Fruit fly (Drosophila melanogaster) whole organism, adult: ENCODE measurements around the gene CSN1a.

ENCODE experiments used
- CG11617 ChIP-seq: fragments of 200-800 bp; sonication (Bioruptor generic); optimal IDR thresholded peaks from 2 replicates; lab custom pipeline; 2017; ENCODE audit warnings: mild to moderate bottlenecking, missing biosample characterization, missing genetic modification reagents, missing genetic modification characterization
- CG12768 ChIP-seq: fragments of 200-800 bp; sonication (Bioruptor generic); optimal IDR thresholded peaks from 2 replicates; lab custom pipeline; 2017; ENCODE audit warnings: missing biosample characterization, missing genetic modification characterization, mild to moderate bottlenecking, moderate library complexity, missing genetic modification reagents
- CG14711 ChIP-seq: fragments of 200-800 bp; sonication (Bioruptor generic); optimal IDR thresholded peaks from 2 replicates; lab custom pipeline; 2018; ENCODE audit warnings: missing biosample characterization, mild to moderate bottlenecking, missing genetic modification characterization, moderate library complexity
- CG1620 ChIP-seq: fragments of 200-800 bp; sonication (Bioruptor generic); optimal IDR thresholded peaks from 2 replicates; lab custom pipeline; 2016; ENCODE audit warnings: missing biosample characterization, missing genetic modification characterization
- CG33017 ChIP-seq: fragments of 200-800 bp; sonication (Bioruptor generic); optimal IDR thresholded peaks from 2 replicates; lab custom pipeline; 2018; ENCODE audit warnings: missing biosample characterization, mild to moderate bottlenecking, missing genetic modification characterization, moderate library complexity
- CG5204 ChIP-seq: fragments of 200-800 bp; sonication (Bioruptor generic); optimal IDR thresholded peaks from 2 replicates; lab custom pipeline; 2016; ENCODE audit warnings: missing biosample characterization, missing genetic modification characterization
- CG7045 ChIP-seq: fragments of 200-800 bp; sonication (Bioruptor generic); optimal IDR thresholded peaks from 2 replicates; lab custom pipeline; 2017; ENCODE audit warnings: missing biosample characterization, mild to moderate bottlenecking, missing genetic modification characterization
- CG7101 ChIP-seq: fragments of 200-800 bp; sonication (Bioruptor generic); optimal IDR thresholded peaks from 2 replicates; lab custom pipeline; 2018; ENCODE audit warnings: missing biosample characterization, mild to moderate bottlenecking, missing genetic modification characterization, moderate library complexity
- Clk ChIP-seq: fragments of 200-800 bp; sonication (Bioruptor generic); optimal IDR thresholded peaks from 2 replicates; lab custom pipeline; 2017; ENCODE audit warnings: missing biosample characterization, missing genetic modification characterization
- Crg-1 ChIP-seq: fragments of 200-800 bp; sonication (Bioruptor generic); optimal IDR thresholded peaks from 2 replicates; lab custom pipeline; 2016; ENCODE audit warnings: missing biosample characterization, missing genetic modification characterization
- Hr96 ChIP-seq: fragments of 200-800 bp; sonication (Bioruptor generic); optimal IDR thresholded peaks from 2 replicates; lab custom pipeline; 2016; ENCODE audit warnings: missing biosample characterization, missing genetic modification characterization
- Mnt ChIP-seq: fragments of 200-800 bp; sonication (Bioruptor generic); optimal IDR thresholded peaks from 2 replicates; lab custom pipeline; 2016; ENCODE audit warnings: missing biosample characterization, mild to moderate bottlenecking, missing genetic modification characterization
- bab1 ChIP-seq: fragments of 200-800 bp; sonication (Bioruptor generic); optimal IDR thresholded peaks from 3 replicates; lab custom pipeline; 2019; ENCODE audit warnings: missing biosample characterization, mild to moderate bottlenecking, missing genetic modification characterization, moderate library complexity
- cic ChIP-seq: fragments of 200-800 bp; sonication (Bioruptor generic); optimal IDR thresholded peaks from 2 replicates; lab custom pipeline; 2017; ENCODE audit warnings: missing biosample characterization, mild to moderate bottlenecking, missing genetic modification characterization, moderate library complexity
- cnc ChIP-seq, 2 experiments: fragments of >200 bp; optimal IDR thresholded peaks; 2 replicates each; lab custom pipeline; 2017
- kay ChIP-seq: fragments of 200-800 bp; sonication (Bioruptor generic); peaks from one replicate; lab custom pipeline; 2016; ENCODE audit warnings: missing biosample characterization, missing genetic modification characterization, borderline replicate concordance
- ovo ChIP-seq: fragments of 200-800 bp; sonication (Bioruptor generic); optimal IDR thresholded peaks from 2 replicates; lab custom pipeline; 2016; ENCODE audit warnings: missing biosample characterization, missing genetic modification characterization
- pad ChIP-seq: fragments of 200-800 bp; sonication (Bioruptor generic); optimal IDR thresholded peaks from 3 replicates; lab custom pipeline; 2017; ENCODE audit warnings: missing biosample characterization, missing genetic modification characterization, mild to moderate bottlenecking, moderate library complexity, missing genetic modification reagents
- tj ChIP-seq: fragments of 200-800 bp; sonication (Bioruptor generic); optimal IDR thresholded peaks from 3 replicates; lab custom pipeline; 2017; ENCODE audit warnings: missing biosample characterization, mild to moderate bottlenecking, missing genetic modification characterization, moderate library complexity
- toe ChIP-seq: fragments of 200-800 bp; sonication (Bioruptor generic); optimal IDR thresholded peaks from 2 replicates; lab custom pipeline; 2016; ENCODE audit warnings: missing biosample characterization, missing genetic modification characterization

CSN1a gene

DNA sequence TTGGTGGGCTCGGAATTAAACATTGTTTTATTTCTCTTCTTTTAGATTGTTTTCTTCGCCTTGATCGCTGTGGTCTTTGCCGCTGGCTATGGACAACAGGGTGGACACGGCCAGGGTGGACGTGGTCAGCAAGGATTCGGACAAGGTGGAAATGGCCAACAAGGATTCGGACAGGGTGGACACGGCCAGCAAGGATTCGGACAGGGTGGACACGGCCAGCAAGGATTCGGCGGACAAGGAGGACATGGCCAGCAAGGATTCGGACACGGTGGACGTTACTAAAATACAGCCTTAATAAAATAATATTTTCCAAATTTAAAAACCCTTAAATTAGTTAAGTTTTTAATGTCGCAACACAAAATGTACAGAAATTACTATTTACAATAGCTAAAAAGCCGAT is 19.2 kb upstream of the CSN1a start:
- TF ChIP-seq cic (GFP tag; lab: Kevin White, UChicago) (no peak), toe (GFP tag; lab: Kevin White, UChicago) (no peak), CG5204 (no peak), CG11617 (GFP tag; lab: Kevin White, UChicago) (no peak), pad (GFP tag; lab: Kevin White, UChicago) (no peak), CG7045 (GFP tag; lab: Kevin White, UChicago) (no peak), CG1620 (GFP tag; lab: Kevin White, UChicago) (no peak), cnc (optimal IDR thresholded peaks at IDR 0.05; lab: Kevin White, UChicago) (no peak), kay (no peak), Mnt (GFP tag; lab: Kevin White, UChicago) (no peak)

DNA sequence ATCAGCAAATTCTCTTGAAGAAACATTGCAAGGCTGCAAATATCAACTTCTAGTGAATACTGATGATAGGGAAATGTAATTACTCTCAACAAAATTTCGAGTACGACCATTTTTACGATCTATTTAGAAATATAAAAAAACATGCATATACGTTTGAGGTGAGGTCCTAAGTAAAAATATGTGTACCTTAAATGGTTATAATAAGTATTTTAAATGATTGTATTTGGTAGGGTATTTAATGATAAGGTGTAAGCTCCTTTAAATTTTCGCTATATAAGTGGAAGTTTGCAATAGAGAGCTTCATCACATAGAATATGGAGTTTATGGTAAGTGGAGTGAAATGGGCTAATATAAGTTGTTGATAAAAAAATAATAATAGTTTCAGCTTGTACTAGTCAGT is 18.4 kb upstream of the CSN1a start, which contains the start of gene CG42681:
TSS of gene CG42681 (plus strand) at position 301 of the 400 bp plus-strand sequence.
- TF ChIP-seq CG14711 (tag; lab: Kevin White, UChicago) (no peak), pad (GFP tag; lab: Kevin White, UChicago) (no peak), Clk (GFP tag; lab: Kevin White, UChicago) (no peak), CG7101 (tag; lab: Kevin White, UChicago) (no peak), CG5204 (no peak), tj (GFP tag; lab: Kevin White, UChicago) (no peak), Hr96 (GFP tag; lab: Kevin White, UChicago) (no peak), toe (GFP tag; lab: Kevin White, UChicago) (no peak)

- TF ChIP-seq toe (GFP tag; lab: Kevin White, UChicago): no peak
- no peak for TF ChIP-seq CG5204
- TF ChIP-seq tj (GFP tag; lab: Kevin White, UChicago): no peak
These were observed 17.5 kb upstream of the CSN1a start, which contains the start of gene CG42587 for dm6 chr2L:14745068-14745467. TSS of gene CG42587 (minus strand) at chr2L:14745210.

dm6 chr2L:14746068-14746467 is 16.5 kb upstream of the CSN1a start:
- peak; percentile 90 for TF ChIP-seq tj (GFP tag; lab: Kevin White, UChicago)
- no peak for TF ChIP-seq CG14711 (tag; lab: Kevin White, UChicago)
- TF ChIP-seq CG12768: no peak

- TF ChIP-seq cic (GFP tag; lab: Kevin White, UChicago): no peak
- TF ChIP-seq CG7101 (tag; lab: Kevin White, UChicago): no peak
- TF ChIP-seq CG12768: no peak
- no peak for TF ChIP-seq kay
- no peak for TF ChIP-seq tj (GFP tag; lab: Kevin White, UChicago)
- TF ChIP-seq toe (GFP tag; lab: Kevin White, UChicago): no peak
- no peak for TF ChIP-seq bab1 (GFP tag; lab: Kevin White, UChicago)
- no peak for TF ChIP-seq CG33017 (tag; lab: Kevin White, UChicago)
- TF ChIP-seq Clk (GFP tag; lab: Kevin White, UChicago): no peak
- TF ChIP-seq Crg-1 (GFP tag; lab: Kevin White, UChicago): no peak
These were observed 2.1 kb upstream of the CSN1a start, which contains the start of gene CG4691 for dm6 chr2L:14760467-14760866. TSS of gene CG4691 (plus strand) at chr2L:14760767.

dm6 chr2L:14765608-14766007 is 3.0 kb downstream of the CSN1a start, which contains the start of gene CG4701:
TSS of gene CG4701 (plus strand) at chr2L:14765908.
- no peak for TF ChIP-seq pad (GFP tag; lab: Kevin White, UChicago)
- TF ChIP-seq CG14711 (tag; lab: Kevin White, UChicago): no peak
- TF ChIP-seq kay: no peak
- TF ChIP-seq bab1 (GFP tag; lab: Kevin White, UChicago): no peak
- no peak for TF ChIP-seq CG33017 (tag; lab: Kevin White, UChicago)
- no peak for TF ChIP-seq CG12768
- TF ChIP-seq Crg-1 (GFP tag; lab: Kevin White, UChicago): no peak
- no peak for TF ChIP-seq Mnt (GFP tag; lab: Kevin White, UChicago)
- TF ChIP-seq CG7101 (tag; lab: Kevin White, UChicago): no peak

DNA sequence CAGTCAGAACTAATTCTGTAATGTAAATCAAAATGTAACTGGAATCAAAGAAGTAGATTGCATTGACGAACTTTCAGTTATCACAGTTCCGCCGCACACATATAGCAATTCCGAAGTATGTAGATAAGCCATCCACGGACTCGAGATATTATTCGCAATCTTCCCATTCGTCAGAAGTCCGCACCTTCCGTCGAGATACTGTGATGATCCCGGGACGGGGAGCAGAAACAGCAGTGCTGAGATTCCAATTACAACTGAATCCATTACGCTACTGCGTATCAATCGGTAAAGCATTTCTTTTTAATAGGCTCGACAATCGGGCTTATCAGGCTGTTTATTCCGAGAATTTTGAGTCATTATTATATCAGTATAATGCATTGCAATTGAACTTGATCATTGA is 12.1 kb downstream of the CSN1a start, which contains the start of gene CG4650:
TSS of gene CG4650 (minus strand) at position 269 of the 400 bp plus-strand sequence.
- no peak for TF ChIP-seq CG14711 (tag; lab: Kevin White, UChicago)
- TF ChIP-seq cnc (optimal IDR thresholded peaks at IDR 0.05; lab: Kevin White, UChicago): no peak
- no peak for TF ChIP-seq Hr96 (GFP tag; lab: Kevin White, UChicago)
- no peak for TF ChIP-seq Crg-1 (GFP tag; lab: Kevin White, UChicago)
- TF ChIP-seq CG7101 (tag; lab: Kevin White, UChicago): no peak
- no peak for TF ChIP-seq toe (GFP tag; lab: Kevin White, UChicago)
- no peak for TF ChIP-seq pad (GFP tag; lab: Kevin White, UChicago)
- TF ChIP-seq bab1 (GFP tag; lab: Kevin White, UChicago): no peak
- TF ChIP-seq cic (GFP tag; lab: Kevin White, UChicago): no peak
- no peak for TF ChIP-seq ovo (GFP tag; lab: Kevin White, UChicago)
- TF ChIP-seq CG11617 (GFP tag; lab: Kevin White, UChicago): no peak
- TF ChIP-seq CG1620 (GFP tag; lab: Kevin White, UChicago): no peak
- no peak for TF ChIP-seq kay
- TF ChIP-seq Mnt (GFP tag; lab: Kevin White, UChicago): no peak
